Worm (Caenorhabditis elegans) whole organism, L2 larva: ENCODE measurements around the gene bath-27.

ENCODE experiments used
- C34F6.9 ChIP-seq: fragments of 150-350 bp; optimal IDR thresholded peaks from 2 replicates; lab custom pipeline; 2014; ENCODE audit warnings: missing biosample characterization, missing genetic modification characterization
- F13H6.1 ChIP-seq: sonication (generic microtip); optimal IDR thresholded peaks from 2 replicates; lab custom pipeline; 2016; ENCODE audit warnings: missing genetic modification characterization, missing compliant biosample characterization
- Y55F3AM.14 ChIP-seq: fragments of 200-800 bp; sonication (Bioruptor generic); optimal IDR thresholded peaks from 2 replicates; lab custom pipeline; 2018; ENCODE audit warnings: mild to moderate bottlenecking, missing genetic modification characterization, missing compliant biosample characterization
- alr-1 ChIP-seq: fragments of 150-350 bp; optimal IDR thresholded peaks from 2 replicates; lab custom pipeline; 2014; ENCODE audit warnings: missing biosample characterization, missing genetic modification characterization
- ama-1 ChIP-seq: fragments of 150-350 bp; optimal IDR thresholded peaks from 2 replicates; lab custom pipeline; 2018; ENCODE audit warnings: inconsistent platforms
- blmp-1 ChIP-seq: sonication (generic microtip); optimal IDR thresholded peaks from 2 replicates; lab custom pipeline; 2017; ENCODE audit warnings: missing genetic modification characterization, mild to moderate bottlenecking, missing compliant biosample characterization, antibody characterized with exemption, moderate library complexity; ENCODE audit not compliant: insufficient read depth
- ceh-82 ChIP-seq: fragments of 150-350 bp; optimal IDR thresholded peaks from 2 replicates; lab custom pipeline; 2014; ENCODE audit warnings: missing biosample characterization, missing genetic modification characterization
- crh-2 ChIP-seq: sonication (generic microtip); optimal IDR thresholded peaks from 2 replicates; lab custom pipeline; 2017; ENCODE audit warnings: missing biosample characterization, missing genetic modification characterization
- elt-1 ChIP-seq: fragments of 150-350 bp; optimal IDR thresholded peaks from 2 replicates; lab custom pipeline; 2014; ENCODE audit warnings: missing biosample characterization, missing genetic modification characterization
- gmeb-1 ChIP-seq: fragments of 150-350 bp; optimal IDR thresholded peaks from 2 replicates; lab custom pipeline; 2014; ENCODE audit warnings: missing biosample characterization, missing genetic modification characterization
- lin-11 ChIP-seq: fragments of 150-350 bp; sonication (generic microtip); optimal IDR thresholded peaks from 2 replicates; lab custom pipeline; 2014; ENCODE audit warnings: missing biosample characterization, missing genetic modification characterization, inconsistent platforms, mixed read lengths
- lin-13 ChIP-seq: fragments of 150-350 bp; optimal IDR thresholded peaks from 2 replicates; lab custom pipeline; 2014; ENCODE audit warnings: missing biosample characterization, missing genetic modification reagents, missing genetic modification characterization
- lsy-2 ChIP-seq, 2 experiments: fragments of 150-350 bp in 1 of 2; sonication (generic microtip) in 1 of 2; optimal IDR thresholded peaks; 2 replicates each; lab custom pipeline; 2014 to 2017; ENCODE audit warnings: missing biosample characterization in 2 of 2, missing genetic modification characterization in 2 of 2
- mab-5 ChIP-seq: fragments of 150-350 bp; optimal IDR thresholded peaks from 2 replicates; lab custom pipeline; 2014; ENCODE audit warnings: missing biosample characterization, missing genetic modification characterization
- nhr-10 ChIP-seq: sonication (generic microtip); optimal IDR thresholded peaks from 2 replicates; lab custom pipeline; 2017; ENCODE audit warnings: missing biosample characterization, missing genetic modification characterization
- nhr-11 ChIP-seq: fragments of 150-350 bp; optimal IDR thresholded peaks from 2 replicates; lab custom pipeline; 2014; ENCODE audit warnings: missing biosample characterization, missing genetic modification characterization
- nhr-21 ChIP-seq: fragments of 150-350 bp; optimal IDR thresholded peaks from 2 replicates; lab custom pipeline; 2014; ENCODE audit warnings: missing biosample characterization, missing genetic modification characterization
- nhr-23 ChIP-seq: fragments of 150-350 bp; optimal IDR thresholded peaks from 2 replicates; lab custom pipeline; 2014; ENCODE audit warnings: missing biosample characterization, missing genetic modification reagents, missing genetic modification characterization
- nhr-237 ChIP-seq: fragments of 150-350 bp; optimal IDR thresholded peaks from 2 replicates; lab custom pipeline; 2014; ENCODE audit warnings: missing biosample characterization, missing genetic modification characterization
- nhr-25 ChIP-seq: fragments of 150-350 bp; sonication (generic microtip); optimal IDR thresholded peaks from 3 replicates; lab custom pipeline; 2014; ENCODE audit warnings: missing biosample characterization, missing genetic modification characterization
- nhr-6 ChIP-seq: fragments of 150-350 bp; optimal IDR thresholded peaks from 2 replicates; lab custom pipeline; 2014; ENCODE audit warnings: missing biosample characterization, missing genetic modification characterization
- sem-4 ChIP-seq: fragments of 150-350 bp; optimal IDR thresholded peaks from 2 replicates; lab custom pipeline; 2014; ENCODE audit warnings: missing biosample characterization, missing genetic modification reagents, missing genetic modification characterization
- skn-1 ChIP-seq: sonication (generic microtip); optimal IDR thresholded peaks from 2 replicates; lab custom pipeline; 2017; ENCODE audit warnings: missing biosample characterization, missing genetic modification characterization
- sma-3 ChIP-seq: sonication (generic microtip); optimal IDR thresholded peaks from 2 replicates; lab custom pipeline; 2016; ENCODE audit warnings: missing genetic modification reagents, missing genetic modification characterization, missing compliant biosample characterization
- sma-9 ChIP-seq, 2 experiments: fragments of 150-350 bp in 1 of 2; sonication (generic microtip) in 1 of 2; optimal IDR thresholded peaks; 2 replicates each; lab custom pipeline; 2014 to 2016; ENCODE audit warnings: missing genetic modification characterization in 2 of 2, mild to moderate bottlenecking in 1 of 2, missing biosample characterization in 1 of 2, missing compliant biosample characterization in 1 of 2, missing genetic modification reagents in 1 of 2, moderate library complexity in 1 of 2
- snpc-4 ChIP-seq: fragments of 150-350 bp; optimal IDR thresholded peaks from 2 replicates; lab custom pipeline; 2014; ENCODE audit warnings: missing biosample characterization, missing genetic modification characterization
- unc-39 ChIP-seq: fragments of 150-350 bp; optimal IDR thresholded peaks from 2 replicates; lab custom pipeline; 2014; ENCODE audit warnings: missing biosample characterization, missing genetic modification characterization
- unc-55 ChIP-seq: fragments of 150-350 bp; sonication (generic microtip); optimal IDR thresholded peaks from 3 replicates; lab custom pipeline; 2014; ENCODE audit warnings: missing biosample characterization, missing genetic modification reagents, missing genetic modification characterization
- unc-62 ChIP-seq: fragments of 150-350 bp; optimal IDR thresholded peaks from 2 replicates; lab custom pipeline; 2014; ENCODE audit warnings: missing biosample characterization, missing genetic modification reagents, missing genetic modification characterization
- zag-1 ChIP-seq: fragments of 150-350 bp; optimal IDR thresholded peaks from 2 replicates; lab custom pipeline; 2014; ENCODE audit warnings: missing biosample characterization, missing genetic modification characterization
- ztf-1 ChIP-seq: fragments of 200-800 bp; sonication (Bioruptor generic); conservative IDR thresholded peaks from 2 replicates; pipeline ENCODE4 v1.3.6; 2022; ENCODE audit warnings: missing genetic modification characterization, missing compliant biosample characterization
- ztf-11 ChIP-seq: sonication (generic microtip); optimal IDR thresholded peaks from 2 replicates; lab custom pipeline; 2017; ENCODE audit warnings: missing biosample characterization, missing genetic modification characterization

bath-27 gene

ce11 chrII:3346328-3346780 is 12.6 kb upstream of the bath-27 start, which contains the start of gene bath-30:
Gene bath-30 (minus strand): TSS chrII:3346378.
- TF ChIP-seq mab-5 = no peak
- no peak for TF ChIP-seq nhr-10 (tag; lab: Kevin White, UChicago)
- no peak for TF ChIP-seq unc-55 (GFP tag; lab: Kevin White, UChicago)
- TF ChIP-seq nhr-23 = no peak
- no peak for TF ChIP-seq nhr-21 (tag; lab: Kevin White, UChicago)
- no peak for TF ChIP-seq crh-2
- no peak for TF ChIP-seq sma-9 (GFP tag; optimal IDR thresholded peaks at IDR 0.05; lab: Kevin White, UChicago)
- TF ChIP-seq sma-9 (tag; optimal IDR thresholded peaks at IDR 0.05; lab: Kevin White, UChicago) = no peak
- no peak for TF ChIP-seq nhr-6 (tag; lab: Kevin White, UChicago)
- no peak for TF ChIP-seq snpc-4 (tag; lab: Kevin White, UChicago)
- TF ChIP-seq alr-1 (tag; lab: Kevin White, UChicago) = no peak
- TF ChIP-seq nhr-25 = no peak
- TF ChIP-seq Y55F3AM.14 (GFP tag; lab: Kevin White, UChicago) = no peak
- no peak for TF ChIP-seq elt-1 (tag; lab: Kevin White, UChicago)
- no peak for TF ChIP-seq C34F6.9
- TF ChIP-seq blmp-1 (tag; lab: Kevin White, UChicago) = no peak
- TF ChIP-seq ztf-1 (GFP tag; lab: Robert Waterston, UW) = no peak

ce11 chrII:3347940-3348610 is 10.9 kb upstream of the bath-27 start, which contains the start of the genes F14D2.14 and bath-29:
Gene F14D2.14 (minus strand): TSS chrII:3347990.
Gene bath-29 (plus strand): TSS chrII:3348560.
- TF ChIP-seq nhr-21 (tag; lab: Kevin White, UChicago) (no peak), lsy-2 (tag; optimal IDR thresholded peaks at IDR 0.05; lab: Kevin White, UChicago) (no peak), unc-62 (GFP tag; lab: Kevin White, UChicago) (no peak), Y55F3AM.14 (GFP tag; lab: Kevin White, UChicago) (no peak), blmp-1 (tag; lab: Kevin White, UChicago) (no peak), F13H6.1 (no peak), sma-3 (no peak), nhr-10 (tag; lab: Kevin White, UChicago) (no peak), lin-11 (tag; lab: Kevin White, UChicago) (no peak), unc-55 (GFP tag; lab: Kevin White, UChicago) (no peak), sem-4 (tag; lab: Kevin White, UChicago) (no peak), ztf-1 (GFP tag; lab: Robert Waterston, UW) (no peak), ztf-11 (tag; lab: Kevin White, UChicago) (no peak), nhr-25 (no peak), unc-39 (tag; lab: Kevin White, UChicago) (no peak), snpc-4 (tag; lab: Kevin White, UChicago) (no peak), mab-5 (no peak), ceh-82 (tag; lab: Kevin White, UChicago) (no peak), gmeb-1 (tag; lab: Kevin White, UChicago) (no peak)

ce11 chrII:3349820-3350291 is 9.1 kb upstream of the bath-27 start, which contains the start of gene F14D2.8:
Gene F14D2.8 (minus strand): TSS chrII:3349870.
- TF ChIP-seq skn-1 (tag; lab: Kevin White, UChicago) (no peak), snpc-4 (tag; lab: Kevin White, UChicago) (no peak), unc-62 (GFP tag; lab: Kevin White, UChicago) (no peak), nhr-237 (tag; lab: Kevin White, UChicago) (no peak), gmeb-1 (tag; lab: Kevin White, UChicago) (no peak), sma-3 (no peak), nhr-23 (no peak), ama-1 (no peak), lsy-2 (tag; optimal IDR thresholded peaks at IDR 0.05; lab: Kevin White, UChicago) (no peak), nhr-11 (no peak), lin-13 (no peak), blmp-1 (tag; lab: Kevin White, UChicago) (no peak), crh-2 (no peak), unc-55 (GFP tag; lab: Kevin White, UChicago) (no peak)

ce11 chrII:3367100-3367499 is 8.2 kb downstream of the bath-27 start, which contains the start of gene Y49F6C.6:
Gene Y49F6C.6 (minus strand): TSS chrII:3367200.
- TF ChIP-seq sem-4 (tag; lab: Kevin White, UChicago) (no peak), blmp-1 (tag; lab: Kevin White, UChicago) (no peak), zag-1 (tag; lab: Kevin White, UChicago) (no peak), unc-62 (GFP tag; lab: Kevin White, UChicago) (no peak)
